Worm (Caenorhabditis elegans): ENCODE data around the gene C12D5.5.

C12D5.5 gene

ce11 chrV:7647147-7647546 lies 20.9 kb upstream of the C12D5.5 start:
- TF ChIP-seq hsf-1 (GFP tag; IDR thresholded peaks at IDR 0.05) (no peak), die-1 (tag; optimal IDR thresholded peaks at IDR 0.05) (no peak), rpc-1 (optimal IDR thresholded peaks at IDR 0.05) (no peak), rpc-1 (tag; optimal IDR thresholded peaks at IDR 0.05) (peak; percentile 8)

- TF ChIP-seq unc-130 (GFP tag; optimal IDR thresholded peaks at IDR 0.05): no peak
Measured at ce11 chrV:7649963-7650362, 18.1 kb upstream of the C12D5.5 start.

ce11 chrV:7651757-7652156 lies 16.3 kb upstream of the C12D5.5 start, which contains the start of gene srh-234:
Gene srh-234, minus strand, starts transcription at chrV:7651857.
- no peak for TF ChIP-seq B0261.1 (tag; optimal IDR thresholded peaks at IDR 0.05)

ce11 chrV:7653567-7653966 lies 14.5 kb upstream of the C12D5.5 start, which contains the start of gene srh-200:
Gene srh-200, minus strand, starts transcription at chrV:7653667.
- no peak for TF ChIP-seq gei-17 (GFP tag; optimal IDR thresholded peaks at IDR 0.05)
- no peak for TF ChIP-seq nhr-120 (GFP tag; IDR thresholded peaks at IDR 0.05)
- TF ChIP-seq pbrm-1 (GFP tag; IDR thresholded peaks at IDR 0.05): no peak
- TF ChIP-seq F39B2.1 (GFP tag; IDR thresholded peaks at IDR 0.05): no peak
- TF ChIP-seq hlh-26 (GFP tag; conservative IDR thresholded peaks at IDR 0.05): no peak
- no peak for TF ChIP-seq hsf-1 (GFP tag; IDR thresholded peaks at IDR 0.05)
- TF ChIP-seq ceh-100 (GFP tag; IDR thresholded peaks at IDR 0.05): no peak
- no peak for TF ChIP-seq nhr-80 (tag; optimal IDR thresholded peaks at IDR 0.05)
- no peak for TF ChIP-seq ceh-27 (GFP tag; optimal IDR thresholded peaks at IDR 0.05)

ce11 chrV:7672258-7672657 lies 4.2 kb downstream of the C12D5.5 start, which contains the start of gene C12D5.4:
Gene C12D5.4, plus strand, starts transcription at chrV:7672558.
- no peak for TF ChIP-seq gei-17 (GFP tag; optimal IDR thresholded peaks at IDR 0.05)
- TF ChIP-seq ztf-26 (tag; optimal IDR thresholded peaks at IDR 0.05): no peak
- TF ChIP-seq ceh-91 (GFP tag; IDR thresholded peaks at IDR 0.05): no peak
- no peak for TF ChIP-seq madf-10 (tag; optimal IDR thresholded peaks at IDR 0.05)
- no peak for TF ChIP-seq ztf-6 (GFP tag; IDR thresholded peaks at IDR 0.05)
- no peak for TF ChIP-seq lir-1 (GFP tag; conservative IDR thresholded peaks at IDR 0.05)
- TF ChIP-seq mxl-1 (tag; optimal IDR thresholded peaks at IDR 0.05): no peak

- TF ChIP-seq attf-5 (GFP tag; optimal IDR thresholded peaks at IDR 0.05): no peak
- TF ChIP-seq him-1 (tag; optimal IDR thresholded peaks at IDR 0.05): no peak
- TF ChIP-seq ccch-3 (GFP tag; optimal IDR thresholded peaks at IDR 0.05): no peak
- TF ChIP-seq F55B11.4 (tag; optimal IDR thresholded peaks at IDR 0.05; ENCODE audit: borderline replicate concordance, insufficient read depth): no peak
- TF ChIP-seq ceh-27 (GFP tag; optimal IDR thresholded peaks at IDR 0.05): no peak
- no peak for TF ChIP-seq dpff-1 (tag; optimal IDR thresholded peaks at IDR 0.05)
Measured at ce11 chrV:7675904-7676303, 7.9 kb downstream of the C12D5.5 start, which contains the start of gene C12D5.3. Gene C12D5.3, plus strand, starts transcription at chrV:7676204.

- TF ChIP-seq pbrm-1 (GFP tag; IDR thresholded peaks at IDR 0.05): no peak
- TF ChIP-seq nhr-80 (tag; optimal IDR thresholded peaks at IDR 0.05): peak; percentile 30
- TF ChIP-seq ztf-18 (tag; optimal IDR thresholded peaks at IDR 0.05): no peak
- TF ChIP-seq attf-5 (GFP tag; optimal IDR thresholded peaks at IDR 0.05): peak; percentile 47
- TF ChIP-seq lir-1 (GFP tag; conservative IDR thresholded peaks at IDR 0.05): no peak
- TF ChIP-seq sdz-38 (tag; optimal IDR thresholded peaks at IDR 0.05): no peak
- peak; percentile 33 for TF ChIP-seq F23B12.7 (tag; optimal IDR thresholded peaks at IDR 0.05; ENCODE audit: insufficient read depth)
- TF ChIP-seq nfyb-1 (GFP tag; IDR thresholded peaks at IDR 0.05): no peak
- TF ChIP-seq ztf-26 (tag; optimal IDR thresholded peaks at IDR 0.05): no peak
- no peak for TF ChIP-seq egl-44 (GFP tag; IDR thresholded peaks at IDR 0.05)
- no peak for TF ChIP-seq F57C9.4 (tag; optimal IDR thresholded peaks at IDR 0.05)
- TF ChIP-seq zim-3 (tag; optimal IDR thresholded peaks at IDR 0.05): no peak
Measured at ce11 chrV:7681388-7681787, 13.3 kb downstream of the C12D5.5 start, which contains the start of gene cyp-33A1. Gene cyp-33A1, minus strand, starts transcription at chrV:7681459.
